Worm (Caenorhabditis elegans) whole organism, mixed stage, embryonic: Measurements from ENCODE around the gene nhr-286.

ENCODE experiments used
- M03D4.4 ChIP-seq: sonication (generic microtip); optimal IDR thresholded peaks from 2 replicates; lab custom pipeline; 2017; ENCODE audit warnings: mild to moderate bottlenecking, missing genetic modification characterization, missing compliant biosample characterization
- bed-3 ChIP-seq: fragments of 200-800 bp; sonication (Bioruptor generic); optimal IDR thresholded peaks from 3 replicates; lab custom pipeline; 2018; ENCODE audit warnings: mild to moderate bottlenecking, missing genetic modification characterization, moderate library complexity, missing compliant biosample characterization
- blmp-1 ChIP-seq: fragments of 150-350 bp; optimal IDR thresholded peaks from 2 replicates; lab custom pipeline; 2014; ENCODE audit warnings: missing biosample characterization, missing genetic modification characterization
- ceh-39 ChIP-seq: fragments of 150-350 bp; optimal IDR thresholded peaks from 2 replicates; lab custom pipeline; 2014; ENCODE audit warnings: missing biosample characterization, missing genetic modification characterization
- ceh-43 ChIP-seq: fragments of 200-800 bp; sonication (Bioruptor generic); optimal IDR thresholded peaks from 2 replicates; lab custom pipeline; 2018; ENCODE audit warnings: mild to moderate bottlenecking, missing genetic modification characterization, moderate library complexity, missing compliant biosample characterization
- ceh-83 ChIP-seq: fragments of 200-800 bp; sonication (Bioruptor generic); optimal IDR thresholded peaks from 2 replicates; lab custom pipeline; 2018; ENCODE audit warnings: mild to moderate bottlenecking, missing genetic modification characterization, missing compliant biosample characterization
- cnd-1 ChIP-seq: fragments of 200-800 bp; sonication (Bioruptor generic); optimal IDR thresholded peaks from 2 replicates; lab custom pipeline; 2018; ENCODE audit warnings: mild to moderate bottlenecking, missing genetic modification characterization, missing compliant biosample characterization
- drap-1 ChIP-seq: fragments of 200-800 bp; sonication (Bioruptor generic); optimal IDR thresholded peaks from 3 replicates; lab custom pipeline; 2018; ENCODE audit warnings: mild to moderate bottlenecking, missing genetic modification characterization, missing compliant biosample characterization
- elt-1 ChIP-seq: sonication (generic microtip); optimal IDR thresholded peaks from 2 replicates; lab custom pipeline; 2017; ENCODE audit warnings: missing genetic modification characterization, mild to moderate bottlenecking, missing compliant biosample characterization, antibody characterized with exemption, moderate library complexity, borderline replicate concordance; ENCODE audit not compliant: insufficient read depth
- elt-3 ChIP-seq: fragments of 150-350 bp; optimal IDR thresholded peaks from 2 replicates; lab custom pipeline; 2014; ENCODE audit warnings: missing biosample characterization, missing genetic modification characterization
- flh-1 ChIP-seq: fragments of 200-800 bp; sonication (Bioruptor generic); optimal IDR thresholded peaks from 2 replicates; lab custom pipeline; 2018; ENCODE audit warnings: mild to moderate bottlenecking, missing genetic modification characterization, moderate library complexity, missing compliant biosample characterization
- hlh-1 ChIP-seq: fragments of 150-350 bp; optimal IDR thresholded peaks from 2 replicates; lab custom pipeline; 2014; ENCODE audit warnings: missing biosample characterization, missing genetic modification reagents, missing genetic modification characterization
- lin-32 ChIP-seq: fragments of 200-800 bp; sonication (Bioruptor generic); optimal IDR thresholded peaks from 2 replicates; lab custom pipeline; 2018; ENCODE audit warnings: mild to moderate bottlenecking, missing genetic modification characterization, missing compliant biosample characterization
- mab-5 ChIP-seq: fragments of 150-350 bp; optimal IDR thresholded peaks from 2 replicates; lab custom pipeline; 2014; ENCODE audit warnings: missing biosample characterization, missing genetic modification characterization
- mep-1 ChIP-seq: fragments of 150-350 bp; optimal IDR thresholded peaks from 2 replicates; lab custom pipeline; 2017; ENCODE audit warnings: missing biosample characterization, missing genetic modification reagents, missing genetic modification characterization, inconsistent platforms
- mls-2 ChIP-seq: sonication (generic microtip); optimal IDR thresholded peaks from 2 replicates; lab custom pipeline; 2016; ENCODE audit warnings: mild to moderate bottlenecking, missing genetic modification characterization, moderate library complexity, missing compliant biosample characterization
- nhr-12 ChIP-seq: fragments of 150-350 bp; optimal IDR thresholded peaks from 2 replicates; lab custom pipeline; 2014; ENCODE audit warnings: missing biosample characterization, missing genetic modification characterization
- nhr-2 ChIP-seq: fragments of 150-350 bp; optimal IDR thresholded peaks from 2 replicates; lab custom pipeline; 2014; ENCODE audit warnings: missing biosample characterization, missing genetic modification characterization
- nhr-237 ChIP-seq: fragments of 150-350 bp; optimal IDR thresholded peaks from 2 replicates; lab custom pipeline; 2014; ENCODE audit warnings: missing biosample characterization, missing genetic modification characterization
- nhr-28 ChIP-seq: fragments of 150-350 bp; optimal IDR thresholded peaks from 2 replicates; lab custom pipeline; 2014; ENCODE audit warnings: missing biosample characterization, missing genetic modification characterization
- nhr-76 ChIP-seq: sonication (generic microtip); optimal IDR thresholded peaks from 2 replicates; lab custom pipeline; 2017; ENCODE audit warnings: missing biosample characterization, missing genetic modification characterization
- pha-4 ChIP-seq: fragments of 150-350 bp; optimal IDR thresholded peaks from 2 replicates; lab custom pipeline; 2018; ENCODE audit warnings: missing biosample characterization, missing genetic modification reagents, missing genetic modification characterization
- sem-2 ChIP-seq: fragments of 200-800 bp; sonication (Bioruptor generic); optimal IDR thresholded peaks from 2 replicates; lab custom pipeline; 2018; ENCODE audit warnings: mild to moderate bottlenecking, missing genetic modification characterization, missing compliant biosample characterization
- snpc-4 ChIP-seq: fragments of 150-350 bp; optimal IDR thresholded peaks from 2 replicates; lab custom pipeline; 2014; ENCODE audit warnings: missing biosample characterization, missing genetic modification characterization
- sptf-1 ChIP-seq: sonication (generic microtip); optimal IDR thresholded peaks from 2 replicates; lab custom pipeline; 2017; ENCODE audit warnings: mild to moderate bottlenecking, missing genetic modification characterization, moderate library complexity, missing compliant biosample characterization
- tbx-8 ChIP-seq: fragments of 200-800 bp; sonication (Bioruptor generic); optimal IDR thresholded peaks from 2 replicates; lab custom pipeline; 2018; ENCODE audit warnings: mild to moderate bottlenecking, missing genetic modification characterization, moderate library complexity, missing compliant biosample characterization
- unc-120 ChIP-seq: sonication (generic microtip); optimal IDR thresholded peaks from 2 replicates; lab custom pipeline; 2017; ENCODE audit warnings: missing genetic modification characterization, missing compliant biosample characterization; ENCODE audit not compliant: poor library complexity, severe bottlenecking
- unc-39 ChIP-seq: fragments of 150-350 bp; optimal IDR thresholded peaks from 2 replicates; lab custom pipeline; 2014; ENCODE audit warnings: missing biosample characterization, missing genetic modification characterization
- unc-62 ChIP-seq: fragments of 150-350 bp; optimal IDR thresholded peaks from 2 replicates; lab custom pipeline; 2014; ENCODE audit warnings: missing biosample characterization, missing genetic modification reagents, missing genetic modification characterization
- zip-8 ChIP-seq: fragments of 150-350 bp; optimal IDR thresholded peaks from 2 replicates; lab custom pipeline; 2014; ENCODE audit warnings: missing biosample characterization, missing genetic modification characterization
- ztf-11 ChIP-seq: fragments of 150-350 bp; optimal IDR thresholded peaks from 2 replicates; lab custom pipeline; 2014; ENCODE audit warnings: missing biosample characterization, missing genetic modification characterization

Gene nhr-286

ce11 chrV:7132248-7132647, 40.8 kb upstream of the nhr-286 start, which contains the start of gene sre-10:
TSS of gene sre-10 (plus strand) at chrV:7132548.
- no peak for TF ChIP-seq unc-39 (tag; lab: Kevin White, UChicago)
- TF ChIP-seq ceh-43 (GFP tag; lab: Kevin White, UChicago), result no peak
- TF ChIP-seq nhr-237, result no peak
- TF ChIP-seq sptf-1 (tag; lab: Kevin White, UChicago), result no peak
- TF ChIP-seq flh-1, result no peak
- TF ChIP-seq nhr-12 (tag; lab: Kevin White, UChicago), result no peak
- no peak for TF ChIP-seq drap-1 (GFP tag; lab: Kevin White, UChicago)
- no peak for TF ChIP-seq mls-2
- no peak for TF ChIP-seq bed-3 (GFP tag; lab: Kevin White, UChicago)
- TF ChIP-seq cnd-1 (tag; lab: Kevin White, UChicago), result no peak
- TF ChIP-seq lin-32 (GFP tag; lab: Kevin White, UChicago), result no peak

DNA sequence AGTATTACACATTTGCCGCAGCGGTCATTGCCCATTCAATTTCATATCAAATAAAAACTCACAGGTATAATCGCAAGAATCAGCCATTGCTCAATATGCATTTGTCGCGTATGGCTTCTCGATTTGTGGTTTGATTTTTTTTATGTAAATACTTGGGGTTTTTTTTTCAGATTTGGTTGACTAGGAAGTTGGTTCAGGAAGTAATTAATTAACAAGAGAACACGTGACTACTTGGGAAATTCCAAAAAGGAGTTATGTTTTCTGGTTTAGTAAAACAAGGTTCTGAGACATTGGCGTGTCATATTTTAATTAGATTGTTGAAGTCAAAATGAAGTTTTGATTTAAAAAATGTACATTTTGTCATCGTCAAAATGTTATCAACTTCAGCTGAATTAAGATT, 39.6 kb upstream of the nhr-286 start, which contains the start of gene srx-36:
TSS of gene srx-36 (minus strand) at position 101 of the 400 bp plus-strand sequence.
- TF ChIP-seq ceh-39 (tag; lab: Kevin White, UChicago), result no peak
- TF ChIP-seq hlh-1 (tag; lab: Kevin White, UChicago), result no peak
- TF ChIP-seq M03D4.4 (tag; lab: Kevin White, UChicago), result no peak
- TF ChIP-seq pha-4 (tag; lab: Kevin White, UChicago), result no peak
- no peak for TF ChIP-seq sem-2
- no peak for TF ChIP-seq zip-8 (tag; lab: Kevin White, UChicago)
- TF ChIP-seq ceh-83, result no peak
- no peak for TF ChIP-seq nhr-237
- no peak for TF ChIP-seq nhr-2 (tag; lab: Kevin White, UChicago)
- TF ChIP-seq drap-1 (GFP tag; lab: Kevin White, UChicago), result no peak
- TF ChIP-seq elt-3 (tag; lab: Kevin White, UChicago), result no peak
- TF ChIP-seq, all 35 proteins: peak for 0

DNA sequence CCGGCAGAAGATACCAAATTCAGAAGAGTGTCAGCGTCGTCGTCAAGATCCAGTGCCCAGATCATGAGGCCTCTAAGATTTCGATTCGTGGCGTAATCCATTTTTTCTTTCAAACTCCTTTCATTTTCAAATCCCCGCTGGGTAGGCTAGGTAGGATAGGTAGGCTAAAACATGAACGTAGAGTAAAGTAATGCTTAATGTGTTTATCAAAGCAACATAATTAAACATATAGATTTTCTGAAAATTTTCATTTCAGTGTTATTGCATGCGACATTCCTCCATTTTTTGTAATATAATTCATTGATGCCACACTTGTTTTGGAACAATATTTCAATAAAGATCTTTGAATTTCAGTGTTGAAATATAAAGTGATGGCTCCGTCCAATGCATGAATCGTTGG, 38.0 kb upstream of the nhr-286 start, which contains the start of gene T01C4.8:
TSS of gene T01C4.8 (minus strand) at position 101 of the 400 bp plus-strand sequence.
- TF ChIP-seq ztf-11 (no peak), mab-5 (no peak), blmp-1 (tag; lab: Kevin White, UChicago) (no peak), unc-120 (tag; lab: Kevin White, UChicago) (no peak), unc-62 (no peak), cnd-1 (tag; lab: Kevin White, UChicago) (no peak), nhr-76 (tag; lab: Kevin White, UChicago) (no peak), nhr-237 (no peak)

- TF ChIP-seq sptf-1 (tag; lab: Kevin White, UChicago) (no peak), nhr-2 (tag; lab: Kevin White, UChicago) (no peak), elt-3 (tag; lab: Kevin White, UChicago) (no peak), blmp-1 (tag; lab: Kevin White, UChicago) (no peak), hlh-1 (tag; lab: Kevin White, UChicago) (no peak), sem-2 (no peak), elt-1 (tag; lab: Kevin White, UChicago) (no peak), lin-32 (GFP tag; lab: Kevin White, UChicago) (no peak), mls-2 (no peak), unc-39 (tag; lab: Kevin White, UChicago) (no peak), mab-5 (no peak), cnd-1 (tag; lab: Kevin White, UChicago) (no peak)
These were observed 32.6 kb upstream of the nhr-286 start for ce11 chrV:7123979-7124378.

DNA sequence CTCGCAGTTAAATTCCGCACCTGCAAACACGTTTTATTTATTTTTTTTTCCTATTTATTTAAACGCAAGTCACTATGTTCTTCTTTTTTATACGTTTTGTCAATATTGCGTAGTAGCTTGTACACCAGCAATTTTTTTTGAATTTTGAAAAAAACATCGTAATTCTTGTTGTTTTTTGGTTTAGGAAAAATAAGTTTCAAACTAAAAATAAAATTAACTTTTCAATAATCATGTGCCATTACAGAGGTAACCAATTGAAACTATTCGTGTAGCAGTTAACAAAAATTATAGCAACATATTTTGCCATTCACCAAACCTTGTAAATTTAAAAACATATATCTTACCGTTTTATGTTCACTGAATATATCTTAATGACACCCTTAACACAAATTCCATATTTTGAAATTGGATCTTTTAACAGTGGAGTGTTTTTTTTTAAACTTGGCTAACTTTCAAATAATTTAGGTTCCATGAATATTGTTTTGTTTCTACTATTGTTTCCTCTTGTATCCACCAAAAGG, 31.8 kb upstream of the nhr-286 start, which contains the start of gene lmd-5:
TSS of gene lmd-5 (plus strand) at position 471 of the 521 bp plus-strand sequence.
- TF ChIP-seq ztf-11, result no peak
- no peak for TF ChIP-seq zip-8 (tag; lab: Kevin White, UChicago)
- no peak for TF ChIP-seq tbx-8 (GFP tag; lab: Kevin White, UChicago)
- TF ChIP-seq ceh-83, result no peak
- TF ChIP-seq nhr-237, result no peak
- no peak for TF ChIP-seq snpc-4 (tag; lab: Kevin White, UChicago)
- TF ChIP-seq unc-39 (tag; lab: Kevin White, UChicago), result no peak
- TF ChIP-seq nhr-28 (tag; lab: Kevin White, UChicago), result no peak
- no peak for TF ChIP-seq flh-1
- TF ChIP-seq drap-1 (GFP tag; lab: Kevin White, UChicago), result no peak
- no peak for TF ChIP-seq elt-3 (tag; lab: Kevin White, UChicago)
- TF ChIP-seq ceh-39 (tag; lab: Kevin White, UChicago), result no peak
- no peak for TF ChIP-seq mep-1 (tag; lab: Kevin White, UChicago)
- TF ChIP-seq sptf-1 (tag; lab: Kevin White, UChicago), result no peak
